Fruit fly (Drosophila melanogaster): ENCODE measurements around the gene CG14315.

CG14315 gene

dm6 chr3R:18171983-18172967, 13.8 kb downstream of the CG14315 start (continued):
- TF ChIP-seq gsb-n (tag; optimal IDR thresholded peaks at IDR 0.05) (peak; percentile 91), kay (GFP tag; optimal IDR thresholded peaks at IDR 0.05) (peak; percentile 88), pb (GFP tag; optimal IDR thresholded peaks at IDR 0.05) (peak; percentile 64), wor (GFP tag; IDR thresholded peaks at IDR 0.05) (peak; percentile 92), Vsx1 (GFP tag; optimal IDR thresholded peaks at IDR 0.05) (peak; percentile 85), CG10321 (GFP tag; IDR thresholded peaks at IDR 0.05) (peak; percentile 54; the same call in 1 of the 2 replicates), CG12942 (GFP tag; optimal IDR thresholded peaks at IDR 0.05) (peak; percentile 88), stwl (tag; optimal IDR thresholded peaks at IDR 0.05) (peak; percentile 1), hbn (GFP tag; IDR thresholded peaks at IDR 0.05; ENCODE audit: partially characterized antibody) (no peak), BtbVII (GFP tag; optimal IDR thresholded peaks at IDR 0.05) (peak; percentile 92), ci (GFP tag; IDR thresholded peaks at IDR 0.05) (peak; percentile 93), psq (GFP tag; optimal IDR thresholded peaks at IDR 0.05) (peak; percentile 66), unc-4 (GFP tag; IDR thresholded peaks at IDR 0.05; ENCODE audit: partially characterized antibody) (no peak), CG11398 (GFP tag; optimal IDR thresholded peaks at IDR 0.05) (peak; percentile 86), Nf-YA (GFP tag; IDR thresholded peaks at IDR 0.05) (peak; percentile 70), CG17328 (GFP tag; IDR thresholded peaks at IDR 0.05) (peak; percentile 87), GATAe (GFP tag; conservative IDR thresholded peaks at IDR 0.05) (peak; percentile 65), bcd (GFP tag; optimal IDR thresholded peaks at IDR 0.05) (peak; percentile 93), sens-2 (GFP tag; IDR thresholded peaks at IDR 0.05) (peak; percentile 60; the same call in 1 of the 2 replicates), Optix (GFP tag; IDR thresholded peaks at IDR 0.05) (peak; percentile 61; the same call in 1 of the 3 replicates), Dek (tag; optimal IDR thresholded peaks at IDR 0.05) (peak; percentile 89), aop (GFP tag; IDR thresholded peaks at IDR 0.05) (peak; percentile 15; the same call in 1 of the 2 replicates), ap (GFP tag; IDR thresholded peaks at IDR 0.05) (peak; percentile 82), CG10431 (GFP tag; optimal IDR thresholded peaks at IDR 0.05) (peak; percentile 83), ab (GFP tag; optimal IDR thresholded peaks at IDR 0.05) (peak; percentile 80), CG1603 (tag; optimal IDR thresholded peaks at IDR 0.05) (no peak), CG5180 (GFP tag; optimal IDR thresholded peaks at IDR 0.05) (peak; percentile 84), h (optimal IDR thresholded peaks at IDR 0.05) (no peak), Jarid2 (GFP tag; optimal IDR thresholded peaks at IDR 0.05) (peak; percentile 77), yki (optimal IDR thresholded peaks at IDR 0.05) (no peak), HLH4C (GFP tag; IDR thresholded peaks at IDR 0.05; ENCODE audit: partially characterized antibody) (0 out of 3 replicates have a peak, but pooled peaks have one; percentile 29), usp (GFP tag; optimal IDR thresholded peaks at IDR 0.05) (no peak), mld (GFP tag; IDR thresholded peaks at IDR 0.05; ENCODE audit: partially characterized antibody) (no peak), CG14441 (GFP tag; IDR thresholded peaks at IDR 0.05) (peak; percentile 87), Asciz (GFP tag; optimal IDR thresholded peaks at IDR 0.05) (peak; percentile 95), CG1529 (GFP tag; optimal IDR thresholded peaks at IDR 0.05) (peak; percentile 91), CG11247 (GFP tag; IDR thresholded peaks at IDR 0.05) (peak; percentile 64; the same call in 1 of the 2 replicates), Spps (tag; optimal IDR thresholded peaks at IDR 0.05) (peak; percentile 82), CG15479 (GFP tag; optimal IDR thresholded peaks at IDR 0.05) (peak; percentile 45), Dbx (GFP tag; IDR thresholded peaks at IDR 0.05) (peak; percentile 83), ERR (GFP tag; optimal IDR thresholded peaks at IDR 0.05) (peak; percentile 83), CG8290 (GFP tag; optimal IDR thresholded peaks at IDR 0.05) (peak; percentile 71), CG8290 (tag; optimal IDR thresholded peaks at IDR 0.05) (peak in 1 of 2 experiments; percentile 67), Trl (optimal IDR thresholded peaks at IDR 0.05) (peak; percentile 76 to 77), Trl (GFP tag; optimal IDR thresholded peaks at IDR 0.05) (peak; percentile 74), CG6175 (GFP tag; IDR thresholded peaks at IDR 0.05) (no peak; the same call in 1 of the 3 replicates), CG6791 (GFP tag; IDR thresholded peaks at IDR 0.05; ENCODE audit: partially characterized antibody) (no peak), vvl (GFP tag; IDR thresholded peaks at IDR 0.05) (peak; percentile 93), CG8765 (GFP tag; IDR thresholded peaks at IDR 0.05) (peak; percentile 60)

Data from whole organism, embryonic.